Fruit fly (Drosophila melanogaster): ENCODE results near the gene CG9312.

DNA sequence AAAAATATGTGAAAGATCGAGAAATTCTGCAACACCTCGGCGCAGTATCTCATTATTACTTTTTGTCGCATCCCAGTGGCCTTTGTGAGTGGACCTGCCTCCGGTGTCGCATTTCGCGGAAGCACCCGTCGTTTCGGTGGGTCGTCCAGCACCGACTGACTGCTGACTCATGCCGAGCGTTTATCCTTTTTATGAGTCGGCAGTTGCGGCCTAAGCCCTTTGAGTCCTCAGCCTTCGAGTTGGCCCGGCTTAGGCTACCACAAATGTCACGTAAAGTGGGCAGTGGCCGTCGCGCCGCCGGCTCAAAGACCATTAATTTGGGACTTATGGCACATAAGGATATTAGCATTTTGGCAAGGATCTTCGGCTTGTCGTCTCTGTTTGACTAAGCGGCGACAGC, 46.2 kb downstream of the CG9312 start:
- TF ChIP-seq CG43689 (GFP tag; IDR thresholded peaks at IDR 0.05) (no peak), Ssrp (tag; optimal IDR thresholded peaks at IDR 0.05) (no peak), trh (GFP tag; optimal IDR thresholded peaks at IDR 0.05) (no peak), CG12155 (GFP tag; optimal IDR thresholded peaks at IDR 0.05) (no peak), luna (GFP tag; optimal IDR thresholded peaks at IDR 0.05) (no peak), Dref (GFP tag; IDR thresholded peaks at IDR 0.05) (no peak)

Measured in whole organism, embryonic.